Fruit fly (Drosophila melanogaster) whole organism, pupa: ENCODE results near the gene CG15255.

Experiments
- CG10348 ChIP-seq: fragments of 200-800 bp; sonication (Bioruptor generic); IDR thresholded peaks from 2 replicates; pipeline ENCODE4 v1.3.6; 2022; ENCODE audit warnings: missing biosample characterization, missing genetic modification characterization
- CG12605 ChIP-seq: fragments of 200-800 bp; sonication (Bioruptor generic); IDR thresholded peaks from 2 replicates; pipeline ENCODE4 v1.3.6; 2022; ENCODE audit warnings: missing biosample characterization, missing genetic modification characterization
- CG13204 ChIP-seq: fragments of 200-800 bp; sonication (Bioruptor generic); optimal IDR thresholded peaks from 2 replicates; lab custom pipeline; 2018; ENCODE audit warnings: missing biosample characterization, mild to moderate bottlenecking, missing genetic modification characterization, moderate library complexity
- CG14655 ChIP-seq: fragments of 200-800 bp; sonication (Bioruptor generic); optimal IDR thresholded peaks from 3 replicates; lab custom pipeline; 2017; ENCODE audit warnings: mild to moderate bottlenecking, missing biosample characterization, missing genetic modification reagents, missing genetic modification characterization
- CG15710 ChIP-seq: fragments of 200-800 bp; sonication (Bioruptor generic); optimal IDR thresholded peaks from 2 replicates; lab custom pipeline; 2018; ENCODE audit warnings: missing biosample characterization, mild to moderate bottlenecking, missing genetic modification characterization, moderate library complexity
- CG17806 ChIP-seq: fragments of 200-800 bp; sonication (Bioruptor generic); optimal IDR thresholded peaks from 2 replicates; lab custom pipeline; 2018; ENCODE audit warnings: missing biosample characterization, mild to moderate bottlenecking, missing genetic modification characterization, moderate library complexity
- CG32121 ChIP-seq: fragments of 200-800 bp; sonication (Bioruptor generic); IDR thresholded peaks from 2 replicates; pipeline ENCODE4 v1.3.6; 2022; ENCODE audit warnings: missing biosample characterization, missing genetic modification characterization
- CG34367 ChIP-seq: fragments of 200-800 bp; sonication (Bioruptor generic); optimal IDR thresholded peaks from 2 replicates; lab custom pipeline; 2018; ENCODE audit warnings: missing biosample characterization, mild to moderate bottlenecking, missing genetic modification characterization
- CG4496 ChIP-seq: fragments of 200-800 bp; sonication (Bioruptor generic); IDR thresholded peaks from 3 replicates; pipeline ENCODE4 v1.3.6; 2022; ENCODE audit warnings: missing biosample characterization, missing genetic modification characterization
- CG8159 ChIP-seq: fragments of 200-800 bp; sonication (Bioruptor generic); optimal IDR thresholded peaks from 3 replicates; lab custom pipeline; 2018; ENCODE audit warnings: missing biosample characterization, mild to moderate bottlenecking, missing genetic modification characterization, moderate library complexity
- CG8301 ChIP-seq: fragments of 200-800 bp; sonication (Bioruptor generic); optimal IDR thresholded peaks from 2 replicates; lab custom pipeline; 2018; ENCODE audit warnings: missing biosample characterization, mild to moderate bottlenecking, missing genetic modification characterization
- CG9948 ChIP-seq: fragments of 200-800 bp; sonication (Bioruptor generic); optimal IDR thresholded peaks from 2 replicates; lab custom pipeline; 2018; ENCODE audit warnings: missing biosample characterization, mild to moderate bottlenecking, missing genetic modification characterization, moderate library complexity
- D1 ChIP-seq: fragments of 200-800 bp; sonication (Bioruptor generic); optimal IDR thresholded peaks from 2 replicates; lab custom pipeline; 2018; ENCODE audit warnings: missing biosample characterization, mild to moderate bottlenecking, missing genetic modification characterization, moderate library complexity
- EcR ChIP-seq: fragments of 200-800 bp; sonication (Bioruptor generic); optimal IDR thresholded peaks from 3 replicates; lab custom pipeline; 2019; ENCODE audit warnings: missing biosample characterization, missing genetic modification characterization, mild to moderate bottlenecking, moderate library complexity, missing genetic modification reagents
- Ets98B ChIP-seq: fragments of 200-800 bp; sonication (Bioruptor generic); IDR thresholded peaks from 2 replicates; pipeline ENCODE4 v1.3.6; 2022; ENCODE audit warnings: missing biosample characterization, missing genetic modification characterization
- Pif1A ChIP-seq: fragments of 200-800 bp; sonication (Bioruptor generic); optimal IDR thresholded peaks from 3 replicates; lab custom pipeline; 2016; ENCODE audit warnings: missing biosample characterization, missing genetic modification characterization
- Pif1B ChIP-seq: fragments of 200-800 bp; sonication (Bioruptor generic); optimal IDR thresholded peaks from 3 replicates; lab custom pipeline; 2016; ENCODE audit warnings: missing biosample characterization, missing genetic modification characterization
- Snoo ChIP-seq: fragments of 200-800 bp; sonication (Bioruptor generic); optimal IDR thresholded peaks from 3 replicates; lab custom pipeline; 2017; ENCODE audit warnings: missing biosample characterization, mild to moderate bottlenecking, missing genetic modification characterization, inconsistent platforms
- fd96Ca ChIP-seq: fragments of 200-800 bp; sonication (Bioruptor generic); IDR thresholded peaks from 3 replicates; pipeline ENCODE4 v1.3.6; 2022; ENCODE audit warnings: missing biosample characterization, missing genetic modification characterization
- gl ChIP-seq: fragments of 200-800 bp; sonication (Bioruptor generic); optimal IDR thresholded peaks from 2 replicates; lab custom pipeline; 2018; ENCODE audit warnings: missing biosample characterization, mild to moderate bottlenecking, missing genetic modification characterization
- rn ChIP-seq: fragments of 200-800 bp; sonication (Bioruptor generic); IDR thresholded peaks from 2 replicates; pipeline ENCODE4 v1.3.6; 2022; ENCODE audit warnings: missing biosample characterization, missing genetic modification characterization

CG15255 gene

DNA sequence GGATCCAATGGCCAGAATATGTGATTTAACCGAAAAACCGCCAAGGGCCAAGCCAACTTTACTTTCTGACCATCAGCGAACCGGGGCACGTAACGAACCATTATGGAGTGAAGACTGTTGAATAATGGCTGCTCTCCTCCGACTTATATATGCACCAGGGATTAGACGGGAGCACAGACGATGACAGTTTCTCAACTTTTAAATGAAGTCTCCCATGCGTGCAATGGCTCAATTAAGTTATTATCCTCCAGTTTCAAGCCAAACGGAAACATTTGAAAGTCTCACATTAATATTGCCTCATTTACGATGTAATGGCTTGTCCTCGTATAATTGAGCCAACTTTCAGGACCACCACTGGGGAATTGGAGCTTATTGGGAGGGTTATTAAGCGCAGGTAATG is 11.9 kb upstream of the CG15255 start, which contains the start of gene Or35a:
Or35a (minus strand) TSS at position 101 of the 400 bp plus-strand sequence.
- TF ChIP-seq EcR (GFP tag; lab: Kevin White, UChicago) = no peak
- no peak for TF ChIP-seq CG15710 (tag; lab: Kevin White, UChicago)
- no peak for TF ChIP-seq rn
- TF ChIP-seq Pif1B (GFP tag; lab: Kevin White, UChicago) = no peak
- TF ChIP-seq CG8159 (tag; lab: Kevin White, UChicago) = no peak
- no peak for TF ChIP-seq CG14655 (GFP tag; lab: Kevin White, UChicago)
- no peak for TF ChIP-seq CG17806 (tag; lab: Kevin White, UChicago)

DNA sequence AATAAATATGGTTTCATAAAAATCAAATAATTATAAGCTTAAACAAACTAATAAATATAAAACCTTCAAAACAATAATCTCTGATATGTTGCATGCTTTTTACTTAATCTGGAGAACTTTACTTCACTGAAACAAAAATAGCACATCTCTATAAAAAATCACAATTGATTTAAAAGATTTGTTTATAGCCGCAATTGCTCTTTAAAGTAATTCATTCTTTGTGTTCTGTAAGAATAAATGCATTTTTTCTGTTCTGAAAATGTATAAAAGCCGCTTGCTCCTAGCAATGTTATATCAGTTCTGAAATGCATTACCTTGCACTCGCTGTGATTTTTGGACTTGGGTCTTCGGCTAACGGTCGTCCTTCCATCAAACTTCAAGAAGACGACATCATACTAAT is 5.2 kb upstream of the CG15255 start, which contains the start of gene CG11865:
CG11865 (plus strand) TSS at position 301 of the 400 bp plus-strand sequence.
- TF ChIP-seq CG8301 (tag; lab: Kevin White, UChicago) = no peak
- TF ChIP-seq rn = no peak
- no peak for TF ChIP-seq fd96Ca (GFP tag; lab: Robert Waterston, UW)
- no peak for TF ChIP-seq Pif1A
- no peak for TF ChIP-seq CG4496 (GFP tag; lab: Robert Waterston, UW)
- no peak for TF ChIP-seq gl (tag; lab: Kevin White, UChicago)
- TF ChIP-seq Pif1B (GFP tag; lab: Kevin White, UChicago) = no peak
- TF ChIP-seq CG17806 (tag; lab: Kevin White, UChicago) = no peak
- no peak for TF ChIP-seq CG14655 (GFP tag; lab: Kevin White, UChicago)
- no peak for TF ChIP-seq Snoo (tag; lab: Kevin White, UChicago)
- TF ChIP-seq CG13204 (GFP tag; lab: Kevin White, UChicago) = no peak
- no peak for TF ChIP-seq CG8159 (tag; lab: Kevin White, UChicago)
- TF ChIP-seq CG10348 (GFP tag; lab: Robert Waterston, UW) = no peak
- no peak for TF ChIP-seq EcR (GFP tag; lab: Kevin White, UChicago)
- no peak for TF ChIP-seq CG34367
- TF ChIP-seq D1 (tag; lab: Kevin White, UChicago) = no peak
- TF ChIP-seq CG9948 (tag; lab: Kevin White, UChicago) = no peak
- TF ChIP-seq, all 21 proteins: peak for 0

DNA sequence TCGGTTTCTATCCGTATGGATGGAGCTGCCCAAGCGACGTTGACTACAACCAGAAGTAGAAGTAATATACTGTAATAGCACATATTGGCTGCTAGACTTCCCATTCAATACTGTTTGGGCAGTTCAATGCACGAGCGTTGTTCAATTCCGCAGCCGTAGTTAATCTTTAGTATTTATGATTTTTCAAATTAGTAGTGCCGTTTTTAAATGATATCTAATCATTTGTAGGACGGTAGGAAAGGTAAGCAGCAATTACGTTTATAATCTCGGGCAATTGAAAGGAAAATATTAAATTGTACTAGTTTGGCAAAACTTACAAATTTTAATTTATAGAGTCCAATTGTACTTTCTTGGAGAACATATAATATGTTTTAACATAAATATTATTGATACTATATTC is 4.7 kb upstream of the CG15255 start, which contains the start of gene CG15253:
CG15253 (minus strand) TSS at position 101 of the 400 bp plus-strand sequence.
- no peak for TF ChIP-seq Ets98B (GFP tag; lab: Robert Waterston, UW)
- TF ChIP-seq CG32121 (GFP tag; lab: Robert Waterston, UW) = no peak
- TF ChIP-seq EcR (GFP tag; lab: Kevin White, UChicago) = no peak
- no peak for TF ChIP-seq Pif1B (GFP tag; lab: Kevin White, UChicago)

DNA sequence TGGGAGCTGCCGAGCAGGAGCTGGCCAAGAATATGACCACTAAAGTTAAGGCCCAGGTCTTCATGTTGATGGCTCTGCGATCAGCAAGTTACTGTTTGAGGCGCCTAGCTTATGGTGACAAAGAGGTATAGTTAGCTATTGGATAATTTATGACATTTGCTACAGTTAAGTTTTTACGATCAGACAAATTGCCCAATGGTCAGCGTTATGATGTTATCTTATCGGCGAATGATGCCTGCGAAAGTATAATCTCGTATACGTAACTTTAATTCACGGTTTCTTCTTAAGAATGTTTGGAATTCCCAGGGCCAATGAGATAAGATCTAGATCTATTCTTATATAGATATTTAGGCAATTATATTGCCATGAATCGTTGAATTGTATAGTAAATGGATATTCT is 3.2 kb upstream of the CG15255 start, which contains the start of gene CG15254:
CG15254 (minus strand) TSS at position 101 of the 400 bp plus-strand sequence.
- no peak for TF ChIP-seq CG17806 (tag; lab: Kevin White, UChicago)
- no peak for TF ChIP-seq CG14655 (GFP tag; lab: Kevin White, UChicago)
- no peak for TF ChIP-seq rn
- TF ChIP-seq CG4496 (GFP tag; lab: Robert Waterston, UW) = no peak
- no peak for TF ChIP-seq CG32121 (GFP tag; lab: Robert Waterston, UW)
- no peak for TF ChIP-seq Pif1B (GFP tag; lab: Kevin White, UChicago)
- TF ChIP-seq CG10348 (GFP tag; lab: Robert Waterston, UW) = no peak
- TF ChIP-seq Pif1A = no peak
- TF ChIP-seq CG8159 (tag; lab: Kevin White, UChicago) = no peak
- TF ChIP-seq CG12605 (GFP tag; lab: Robert Waterston, UW) = no peak

DNA sequence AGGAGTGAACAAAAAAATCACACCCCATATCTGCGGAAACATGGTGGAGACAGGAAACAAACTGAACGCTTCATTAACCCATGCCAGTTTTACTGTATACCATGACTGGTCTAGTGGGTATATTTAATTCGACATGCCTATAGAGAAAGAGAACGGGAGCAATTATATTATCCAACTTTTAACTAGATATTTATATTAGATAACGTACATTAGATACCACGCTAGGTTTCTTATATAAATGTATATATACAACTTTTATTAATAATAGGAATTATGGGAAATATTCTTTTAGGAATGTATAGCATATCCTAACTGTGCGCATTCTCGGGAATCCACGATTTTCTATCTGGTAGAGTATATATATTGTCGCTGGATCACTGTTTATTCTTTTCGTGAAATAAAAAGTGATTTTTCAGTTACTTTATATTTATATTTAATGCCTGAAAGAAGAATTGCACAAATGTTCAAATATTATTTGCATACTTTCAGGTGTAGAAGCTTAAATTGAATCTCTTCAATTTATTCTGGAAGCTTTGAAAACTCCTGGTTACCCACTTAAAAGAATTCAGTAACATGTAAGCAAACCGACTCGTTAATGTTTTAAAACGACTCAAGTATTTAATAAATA is 1.9 kb upstream of the CG15255 start, which contains the start of gene Semp1:
Semp1 (minus strand) TSS at position 51 of the 628 bp plus-strand sequence.
- no peak for TF ChIP-seq CG9948 (tag; lab: Kevin White, UChicago)
- TF ChIP-seq CG13204 (GFP tag; lab: Kevin White, UChicago) = no peak
- no peak for TF ChIP-seq CG15710 (tag; lab: Kevin White, UChicago)
- no peak for TF ChIP-seq CG4496 (GFP tag; lab: Robert Waterston, UW)
- TF ChIP-seq CG34367 = no peak
- TF ChIP-seq CG32121 (GFP tag; lab: Robert Waterston, UW) = no peak
- TF ChIP-seq Snoo (tag; lab: Kevin White, UChicago) = no peak
- no peak for TF ChIP-seq CG12605 (GFP tag; lab: Robert Waterston, UW)
- TF ChIP-seq CG10348 (GFP tag; lab: Robert Waterston, UW) = no peak
- TF ChIP-seq CG14655 (GFP tag; lab: Kevin White, UChicago) = no peak
- TF ChIP-seq D1 (tag; lab: Kevin White, UChicago) = no peak
- TF ChIP-seq fd96Ca (GFP tag; lab: Robert Waterston, UW) = no peak
- no peak for TF ChIP-seq gl (tag; lab: Kevin White, UChicago)
- TF ChIP-seq CG8301 (tag; lab: Kevin White, UChicago) = no peak
- no peak for TF ChIP-seq Pif1A
- TF ChIP-seq Ets98B (GFP tag; lab: Robert Waterston, UW) = no peak

DNA sequence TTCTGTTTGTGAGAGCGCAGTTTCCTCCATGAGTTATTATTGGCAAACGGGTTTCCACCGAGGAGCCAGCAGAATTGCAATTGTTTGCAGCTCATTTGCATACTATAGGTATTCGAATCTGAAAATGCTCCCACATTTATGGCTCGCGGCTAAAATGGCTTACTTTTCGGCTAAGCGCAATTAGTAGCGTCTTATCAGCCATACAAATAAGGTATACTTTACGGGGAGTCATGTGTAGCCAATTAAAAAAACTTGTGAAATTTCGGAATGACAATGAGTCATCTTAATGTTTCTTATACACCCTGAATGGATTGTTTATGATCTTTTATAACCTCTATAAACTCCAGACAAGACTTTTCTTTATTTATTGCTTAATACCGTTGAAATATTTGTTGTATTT is 2.4 kb downstream of the CG15255 start:
- TF ChIP-seq CG32121 (GFP tag; lab: Robert Waterston, UW) = no peak
- no peak for TF ChIP-seq gl (tag; lab: Kevin White, UChicago)
- TF ChIP-seq CG9948 (tag; lab: Kevin White, UChicago) = no peak
- TF ChIP-seq CG34367 = no peak
- no peak for TF ChIP-seq Ets98B (GFP tag; lab: Robert Waterston, UW)
- no peak for TF ChIP-seq CG15710 (tag; lab: Kevin White, UChicago)
- no peak for TF ChIP-seq CG8301 (tag; lab: Kevin White, UChicago)
- TF ChIP-seq Pif1B (GFP tag; lab: Kevin White, UChicago) = no peak
- TF ChIP-seq fd96Ca (GFP tag; lab: Robert Waterston, UW) = no peak
- TF ChIP-seq, all 21 proteins: peak for 0
